Fruit fly (Drosophila melanogaster): Measurements from ENCODE around the gene CG14313.

dm6 chr3R:18226809-18227157 is 35.0 kb upstream of the CG14313 start:
- TF ChIP-seq CG32121 (GFP tag; IDR thresholded peaks at IDR 0.05), result 0 out of 2 replicates have a peak, but pooled peaks have one; percentile 25
- TF ChIP-seq rn (GFP tag; IDR thresholded peaks at IDR 0.05), result no peak
- no peak for TF ChIP-seq Snoo (tag; optimal IDR thresholded peaks at IDR 0.05)
- no peak for TF ChIP-seq CG8159 (tag; optimal IDR thresholded peaks at IDR 0.05)
- TF ChIP-seq Ets98B (GFP tag; IDR thresholded peaks at IDR 0.05), result no peak
- peak; percentile 73 for TF ChIP-seq EcR (GFP tag; optimal IDR thresholded peaks at IDR 0.05)
- no peak for TF ChIP-seq CG15710 (tag; optimal IDR thresholded peaks at IDR 0.05)

Measured in whole organism, pupa.